Worm (Caenorhabditis elegans): Measurements from ENCODE around the gene penr-1.

Gene penr-1

DNA sequence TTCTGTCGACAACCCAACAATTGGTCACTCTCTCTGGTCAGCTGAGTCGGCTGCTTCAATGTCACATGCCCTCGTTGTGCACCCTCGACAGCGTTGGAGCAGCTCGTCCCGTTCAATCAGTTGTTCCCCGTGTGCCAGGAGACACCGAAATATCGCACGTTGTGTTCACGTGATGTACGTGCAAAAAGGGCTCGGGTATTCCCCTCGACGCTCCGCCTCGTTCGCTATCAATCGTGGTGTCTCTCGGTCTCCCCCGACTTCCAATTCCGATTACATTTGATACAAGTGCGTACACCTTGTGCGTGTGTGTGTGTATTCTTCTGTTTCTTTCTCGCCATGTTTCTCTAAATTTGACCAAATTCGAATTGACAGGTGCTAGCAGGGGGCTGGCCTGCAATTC is 2.2 kb downstream of the penr-1 start:
- TF ChIP-seq ceh-34 (tag; optimal IDR thresholded peaks at IDR 0.05) (peak; percentile 51), tbx-2 (tag; optimal IDR thresholded peaks at IDR 0.05) (peak; percentile 56), nfya-1 (tag; optimal IDR thresholded peaks at IDR 0.05) (no peak), lin-11 (tag; optimal IDR thresholded peaks at IDR 0.05) (no peak), fax-1 (tag; optimal IDR thresholded peaks at IDR 0.05) (no peak), ceh-22 (tag; optimal IDR thresholded peaks at IDR 0.05) (no peak), elt-2 (tag; optimal IDR thresholded peaks at IDR 0.05) (peak; percentile 58), T23F11.4 (GFP tag; optimal IDR thresholded peaks at IDR 0.05) (no peak), Y22D7AL.16 (tag; optimal IDR thresholded peaks at IDR 0.05) (no peak), ceh-14 (tag; optimal IDR thresholded peaks at IDR 0.05) (no peak), unc-55 (GFP tag; optimal IDR thresholded peaks at IDR 0.05) (peak; percentile 64), unc-42 (tag; optimal IDR thresholded peaks at IDR 0.05) (no peak), syd-9 (tag; optimal IDR thresholded peaks at IDR 0.05) (peak; percentile 36), unc-86 (tag; optimal IDR thresholded peaks at IDR 0.05) (no peak), hlh-6 (tag; optimal IDR thresholded peaks at IDR 0.05) (no peak), rnt-1 (tag; optimal IDR thresholded peaks at IDR 0.05) (peak; percentile 75), hlh-30 (tag; optimal IDR thresholded peaks at IDR 0.05; ENCODE audit: insufficient read depth) (peak; percentile 94), C08G9.2 (tag; optimal IDR thresholded peaks at IDR 0.05) (no peak), F13H6.1 (tag; optimal IDR thresholded peaks at IDR 0.05) (peak; percentile 6), pqm-1 (tag; optimal IDR thresholded peaks at IDR 0.05) (peak; percentile 53), pat-9 (tag; optimal IDR thresholded peaks at IDR 0.05) (peak; percentile 4), ceh-18 (tag; optimal IDR thresholded peaks at IDR 0.05) (peak; percentile 37), K02D7.2 (tag; optimal IDR thresholded peaks at IDR 0.05) (no peak), pha-4 (tag; optimal IDR thresholded peaks at IDR 0.05) (no peak), ama-1 (optimal IDR thresholded peaks at IDR 0.05) (no peak), ets-4 (tag; optimal IDR thresholded peaks at IDR 0.05) (no peak), pros-1 (tag; optimal IDR thresholded peaks at IDR 0.05) (no peak)

DNA sequence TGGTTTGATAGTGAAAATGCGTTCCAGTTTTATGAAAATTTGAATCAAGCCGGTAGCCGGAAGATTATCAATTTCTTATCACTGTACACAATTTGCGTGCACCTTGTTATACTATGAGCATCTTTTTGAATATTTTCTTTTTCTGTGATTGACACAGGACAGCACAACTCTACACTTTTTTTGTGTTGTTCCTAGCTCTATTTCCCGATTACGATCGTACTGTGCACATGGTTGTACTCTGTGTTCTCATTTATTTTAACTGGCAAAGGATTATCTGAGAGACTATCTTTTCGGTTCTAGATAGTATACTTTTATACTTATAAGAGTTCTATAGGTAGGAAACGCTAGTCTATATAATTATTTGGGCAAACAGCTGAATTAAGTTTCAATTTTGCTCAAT is 2.7 kb downstream of the penr-1 start:
- no peak for TF ChIP-seq sox-2 (GFP tag; IDR thresholded peaks at IDR 0.05)
- no peak for TF ChIP-seq ceh-14 (tag; optimal IDR thresholded peaks at IDR 0.05)
- no peak for TF ChIP-seq nhr-11 (tag; optimal IDR thresholded peaks at IDR 0.05)
- TF ChIP-seq sox-4 (tag; optimal IDR thresholded peaks at IDR 0.05) = no peak
- no peak for TF ChIP-seq unc-42 (tag; optimal IDR thresholded peaks at IDR 0.05)
- TF ChIP-seq K02D7.2 (tag; optimal IDR thresholded peaks at IDR 0.05) = no peak
- no peak for TF ChIP-seq eyg-1 (tag; optimal IDR thresholded peaks at IDR 0.05)
- no peak for TF ChIP-seq ceh-22 (tag; optimal IDR thresholded peaks at IDR 0.05)
- no peak for TF ChIP-seq pag-3 (tag; optimal IDR thresholded peaks at IDR 0.05; ENCODE audit: borderline replicate concordance)
- no peak for TF ChIP-seq ama-1 (optimal IDR thresholded peaks at IDR 0.05)
- TF ChIP-seq C08G9.2 (tag; optimal IDR thresholded peaks at IDR 0.05) = no peak
- no peak for TF ChIP-seq pat-9 (tag; optimal IDR thresholded peaks at IDR 0.05)
- no peak for TF ChIP-seq gmeb-2 (tag; optimal IDR thresholded peaks at IDR 0.05)
- TF ChIP-seq ceh-31 (tag; optimal IDR thresholded peaks at IDR 0.05) = no peak
- TF ChIP-seq hlh-30 (tag; optimal IDR thresholded peaks at IDR 0.05; ENCODE audit: insufficient read depth) = no peak
- TF ChIP-seq lin-11 (tag; optimal IDR thresholded peaks at IDR 0.05) = no peak
- TF ChIP-seq lim-6 (tag; optimal IDR thresholded peaks at IDR 0.05) = no peak

DNA sequence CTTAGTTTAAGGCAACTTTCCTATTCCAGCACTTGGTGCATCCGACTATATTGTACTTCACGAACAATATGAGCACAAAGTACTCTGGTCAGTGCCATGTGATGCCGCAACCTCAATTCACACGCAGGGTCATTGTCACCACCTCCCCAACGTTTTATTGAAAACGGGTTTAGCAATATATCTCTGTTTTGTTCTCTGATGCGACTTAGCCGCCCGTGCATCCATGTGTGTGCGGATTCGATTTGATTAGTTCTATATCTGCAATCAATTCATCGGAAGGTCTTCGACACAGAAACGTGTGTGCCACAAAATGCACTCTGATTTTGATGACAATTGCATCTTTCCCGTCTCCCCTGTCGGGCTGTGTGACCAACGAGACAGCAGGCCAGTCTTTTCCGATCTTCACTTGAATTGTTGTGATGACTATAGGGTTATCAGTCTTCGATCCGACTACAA is 3.4 kb downstream of the penr-1 start:
- no peak for TF ChIP-seq che-1 (tag; optimal IDR thresholded peaks at IDR 0.05)
- peak; percentile 54 for TF ChIP-seq unc-55 (GFP tag; optimal IDR thresholded peaks at IDR 0.05)

DNA sequence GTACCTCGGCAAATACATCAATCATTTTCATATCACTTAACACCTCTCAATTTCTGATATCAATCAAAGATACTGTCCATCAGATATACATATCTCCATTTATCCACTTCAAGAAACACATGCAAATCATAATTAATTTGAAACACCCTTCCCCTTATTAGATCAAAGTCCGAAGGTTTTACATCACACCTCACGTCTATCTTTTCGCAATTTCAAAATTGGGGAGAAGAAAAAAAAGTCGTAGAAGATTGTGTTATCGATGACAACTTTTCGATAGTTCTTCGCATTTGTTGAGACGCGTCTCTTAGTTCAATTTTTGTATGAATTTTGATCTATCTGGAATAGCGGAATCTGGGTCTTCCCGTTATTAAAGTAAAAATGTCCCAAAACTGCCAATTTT is 4.0 kb downstream of the penr-1 start:
- TF ChIP-seq madf-2 (tag; optimal IDR thresholded peaks at IDR 0.05) (no peak), hlh-13 (GFP tag; optimal IDR thresholded peaks at IDR 0.05) (no peak), lim-6 (tag; optimal IDR thresholded peaks at IDR 0.05) (no peak), syd-9 (tag; optimal IDR thresholded peaks at IDR 0.05) (no peak), hlh-15 (tag; optimal IDR thresholded peaks at IDR 0.05) (no peak), ttx-3 (tag; optimal IDR thresholded peaks at IDR 0.05) (no peak), ama-1 (optimal IDR thresholded peaks at IDR 0.05) (no peak), fkh-10 (GFP tag; optimal IDR thresholded peaks at IDR 0.05) (no peak)

Data from whole organism, late embryonic.